Fruit fly (Drosophila melanogaster) whole organism, pupa: ENCODE results near the gene CG43093.

Source experiments
- EcR ChIP-seq: fragments of 200-800 bp; sonication (Bioruptor generic); optimal IDR thresholded peaks from 3 replicates; lab custom pipeline; 2019; ENCODE audit warnings: missing biosample characterization, missing genetic modification characterization, mild to moderate bottlenecking, moderate library complexity, missing genetic modification reagents
- Pif1B ChIP-seq: fragments of 200-800 bp; sonication (Bioruptor generic); optimal IDR thresholded peaks from 3 replicates; lab custom pipeline; 2016; ENCODE audit warnings: missing biosample characterization, missing genetic modification characterization
- fd96Ca ChIP-seq: fragments of 200-800 bp; sonication (Bioruptor generic); IDR thresholded peaks from 3 replicates; pipeline ENCODE4 v1.3.6; 2022; ENCODE audit warnings: missing biosample characterization, missing genetic modification characterization
- gl ChIP-seq: fragments of 200-800 bp; sonication (Bioruptor generic); optimal IDR thresholded peaks from 2 replicates; lab custom pipeline; 2018; ENCODE audit warnings: missing biosample characterization, mild to moderate bottlenecking, missing genetic modification characterization
- rn ChIP-seq: fragments of 200-800 bp; sonication (Bioruptor generic); IDR thresholded peaks from 2 replicates; pipeline ENCODE4 v1.3.6; 2022; ENCODE audit warnings: missing biosample characterization, missing genetic modification characterization

DNA sequence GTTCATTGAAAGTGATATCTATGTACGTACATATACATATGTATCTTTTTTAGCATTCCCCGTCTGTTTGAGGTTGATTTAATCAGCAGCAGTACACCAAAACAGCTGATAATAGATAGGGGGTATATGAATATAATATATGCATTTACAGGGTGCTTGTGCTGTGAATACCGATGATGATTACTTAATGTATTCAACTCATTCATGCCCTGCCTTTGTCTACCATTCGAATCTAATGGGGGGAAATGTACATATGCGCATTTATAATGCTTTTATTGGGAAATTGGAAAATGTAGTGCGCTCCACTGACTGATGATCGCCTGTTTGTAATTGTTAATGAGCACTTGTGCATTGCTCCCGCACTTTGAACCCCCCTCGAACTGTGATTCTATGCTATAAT is 10.0 kb upstream of the CG43093 start:
- no peak for TF ChIP-seq EcR (GFP tag; lab: Kevin White, UChicago)
- no peak for TF ChIP-seq fd96Ca
- no peak for TF ChIP-seq gl (tag; lab: Kevin White, UChicago)
- TF ChIP-seq Pif1B, result no peak
- TF ChIP-seq rn (GFP tag; lab: Robert Waterston, UW), result no peak
